Worm (Caenorhabditis elegans) whole organism, late embryonic: ENCODE data around the gene Y17D7B.3.

Experiments
- T23F11.4 ChIP-seq: fragments of 200-800 bp; sonication (Bioruptor generic); optimal IDR thresholded peaks from 2 replicates; lab custom pipeline; 2018; ENCODE audit warnings: mild to moderate bottlenecking, missing genetic modification characterization, missing compliant biosample characterization
- ama-1 ChIP-seq: fragments of 150-350 bp; optimal IDR thresholded peaks from 2 replicates; lab custom pipeline; 2014

DNA sequence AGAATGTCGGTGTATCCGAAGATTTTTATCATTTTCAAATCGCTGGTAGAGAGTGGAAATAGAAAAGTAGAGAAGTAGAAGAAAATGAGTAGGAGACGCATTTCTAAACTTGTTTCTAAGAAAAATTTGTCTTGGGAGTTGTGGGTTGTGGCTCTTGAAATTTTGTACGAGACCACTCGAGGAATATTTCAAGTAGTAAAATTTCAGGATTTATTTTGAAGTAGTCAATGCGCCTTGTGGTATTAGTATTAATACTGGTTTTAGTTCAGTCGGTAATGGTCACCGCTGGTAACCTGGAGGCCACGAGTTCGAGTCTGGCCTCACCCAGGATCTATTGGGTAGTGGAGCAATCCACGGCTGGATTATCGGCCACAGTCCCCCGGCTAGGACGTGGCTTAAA lies 37.9 kb downstream of the Y17D7B.3 start, which contains the start of gene clec-252:
- TF ChIP-seq T23F11.4 (no peak), ama-1 (lab: Kevin White, UChicago) (no peak)
